Fruit fly (Drosophila melanogaster) whole organism, embryonic: ENCODE results near the gene Veneno.

Experiments
- Antp ChIP-seq: fragments of 200-800 bp; sonication (Bioruptor generic); optimal IDR thresholded peaks from 3 replicates; lab custom pipeline; 2016; ENCODE audit warnings: missing biosample characterization, missing genetic modification characterization
- Bteb2 ChIP-seq: fragments of 200-800 bp; sonication (Bioruptor generic); optimal IDR thresholded peaks from 2 replicates; lab custom pipeline; 2016; ENCODE audit warnings: missing biosample characterization, missing genetic modification characterization
- CG10979 ChIP-seq: fragments of 200-800 bp; sonication (Bioruptor generic); optimal IDR thresholded peaks from 2 replicates; lab custom pipeline; 2018; ENCODE audit warnings: missing biosample characterization, mild to moderate bottlenecking, missing genetic modification characterization, moderate library complexity
- CG12071 ChIP-seq: fragments of 200-800 bp; sonication (Bioruptor generic); optimal IDR thresholded peaks from 3 replicates; lab custom pipeline; 2018; ENCODE audit warnings: missing biosample characterization, mild to moderate bottlenecking, missing genetic modification characterization
- CG1233 ChIP-seq: fragments of 200-800 bp; sonication (Bioruptor generic); optimal IDR thresholded peaks from 4 replicates; lab custom pipeline; 2018; ENCODE audit warnings: missing biosample characterization, mild to moderate bottlenecking, missing genetic modification characterization
- CG12942 ChIP-seq: fragments of 200-800 bp; sonication (Bioruptor generic); optimal IDR thresholded peaks from 3 replicates; lab custom pipeline; 2016; ENCODE audit warnings: missing biosample characterization, missing genetic modification characterization
- CG13287 ChIP-seq: fragments of 200-800 bp; sonication (Bioruptor generic); IDR thresholded peaks from 2 replicates; pipeline ENCODE4 v1.3.6; 2022; ENCODE audit warnings: missing biosample characterization, missing genetic modification characterization; ENCODE audit not compliant: partially characterized antibody
- CG13894 ChIP-seq: fragments of 200-800 bp; sonication (Bioruptor generic); optimal IDR thresholded peaks from 3 replicates; lab custom pipeline; 2018; ENCODE audit warnings: missing biosample characterization, mild to moderate bottlenecking, missing genetic modification characterization, moderate library complexity
- CG15514 ChIP-seq: fragments of 200-800 bp; sonication (Bioruptor generic); optimal IDR thresholded peaks from 3 replicates; lab custom pipeline; 2017; ENCODE audit warnings: missing biosample characterization, missing genetic modification characterization, mild to moderate bottlenecking, moderate library complexity, missing genetic modification reagents
- CG17328 ChIP-seq: fragments of 200-800 bp; sonication (Bioruptor generic); IDR thresholded peaks from 2 replicates; pipeline ENCODE4 v1.3.6; 2022; ENCODE audit warnings: missing biosample characterization, missing genetic modification characterization
- CG17359 ChIP-seq: fragments of 200-800 bp; sonication (Bioruptor generic); optimal IDR thresholded peaks from 3 replicates; lab custom pipeline; 2018; ENCODE audit warnings: missing biosample characterization, mild to moderate bottlenecking, missing genetic modification characterization, moderate library complexity
- CG17829 ChIP-seq: fragments of 200-800 bp; optimal IDR thresholded peaks from 2 replicates; lab custom pipeline; 2019; ENCODE audit warnings: missing biosample characterization, mild to moderate bottlenecking, missing genetic modification characterization, moderate library complexity
- CG2889 ChIP-seq: fragments of 200-800 bp; sonication (Bioruptor generic); IDR thresholded peaks from 3 replicates; pipeline ENCODE4 v1.3.6; 2022; ENCODE audit warnings: missing biosample characterization, missing genetic modification characterization
- CG30020 ChIP-seq: fragments of 200-800 bp; optimal IDR thresholded peaks from 2 replicates; lab custom pipeline; 2019; ENCODE audit warnings: missing biosample characterization, mild to moderate bottlenecking, missing genetic modification characterization, moderate library complexity
- CG32532 ChIP-seq: fragments of 200-800 bp; sonication (Bioruptor generic); IDR thresholded peaks from 2 replicates; pipeline ENCODE4 v1.3.6; 2022; ENCODE audit warnings: missing biosample characterization, missing genetic modification characterization
- CG32772 ChIP-seq: fragments of 200-800 bp; sonication (Bioruptor generic); IDR thresholded peaks from 2 replicates; pipeline ENCODE4 v1.3.6; 2022; ENCODE audit warnings: missing biosample characterization, missing genetic modification characterization
- CG3281 ChIP-seq: fragments of 200-800 bp; sonication (Bioruptor generic); optimal IDR thresholded peaks from 3 replicates; lab custom pipeline; 2017; ENCODE audit warnings: missing biosample characterization, mild to moderate bottlenecking, missing genetic modification characterization
- CG4282 ChIP-seq: fragments of 200-800 bp; sonication (Bioruptor generic); optimal IDR thresholded peaks from 2 replicates; lab custom pipeline; 2016; ENCODE audit warnings: missing biosample characterization, missing genetic modification characterization
- CG4617 ChIP-seq: fragments of 200-800 bp; sonication (Bioruptor generic); optimal IDR thresholded peaks from 3 replicates; lab custom pipeline; 2016; ENCODE audit warnings: missing biosample characterization, missing genetic modification characterization, borderline replicate concordance
- CG5180 ChIP-seq: fragments of 200-800 bp; sonication (Bioruptor generic); optimal IDR thresholded peaks from 3 replicates; lab custom pipeline; 2017; ENCODE audit warnings: missing biosample characterization, missing genetic modification characterization, mild to moderate bottlenecking, moderate library complexity, missing genetic modification reagents
- CG6765 ChIP-seq: fragments of 200-800 bp; sonication (Bioruptor generic); optimal IDR thresholded peaks from 3 replicates; lab custom pipeline; 2017; ENCODE audit warnings: missing biosample characterization, mild to moderate bottlenecking, missing genetic modification characterization
- CG6813 ChIP-seq: fragments of 200-800 bp; sonication (Bioruptor generic); optimal IDR thresholded peaks from 2 replicates; lab custom pipeline; 2017; ENCODE audit warnings: missing biosample characterization, missing genetic modification characterization, mild to moderate bottlenecking, moderate library complexity, missing genetic modification reagents
- CG7357 ChIP-seq: fragments of 200-800 bp; sonication (Bioruptor generic); IDR thresholded peaks from 3 replicates; pipeline ENCODE4 v1.3.6; 2022; ENCODE audit warnings: missing biosample characterization, missing genetic modification characterization
- CG8924 ChIP-seq: fragments of 200-800 bp; optimal IDR thresholded peaks from 3 replicates; lab custom pipeline; 2019; ENCODE audit warnings: missing biosample characterization, mild to moderate bottlenecking, missing genetic modification characterization, moderate library complexity
- Dbx ChIP-seq: fragments of 200-800 bp; sonication (Bioruptor generic); IDR thresholded peaks from 3 replicates; pipeline ENCODE4 v1.3.6; 2022; ENCODE audit warnings: missing biosample characterization, missing genetic modification characterization
- E2f1 ChIP-seq: fragments of 200-800 bp; sonication (Bioruptor generic); IDR thresholded peaks from 2 replicates; pipeline ENCODE4 v1.3.6; 2022; ENCODE audit warnings: missing biosample characterization, missing genetic modification characterization
- Hr51 ChIP-seq, 2 experiments: fragments of 200-800 bp; sonication (Bioruptor generic); optimal IDR thresholded peaks; 2 replicates in 1 of 2; 3 replicates in 1 of 2; lab custom pipeline; 2016 to 2018; ENCODE audit warnings: missing biosample characterization in 2 of 2, missing genetic modification characterization in 2 of 2, mild to moderate bottlenecking in 1 of 2, moderate library complexity in 1 of 2
- Kr ChIP-seq: fragments of 200-800 bp; sonication (Bioruptor generic); optimal IDR thresholded peaks from 2 replicates; lab custom pipeline; 2017; ENCODE audit warnings: missing biosample characterization, mild to moderate bottlenecking, missing genetic modification characterization
- MESR4 ChIP-seq: fragments of 200-800 bp; sonication (Bioruptor generic); optimal IDR thresholded peaks from 2 replicates; lab custom pipeline; 2018; ENCODE audit warnings: missing biosample characterization, mild to moderate bottlenecking, missing genetic modification characterization, moderate library complexity
- Mrtf ChIP-seq: fragments of 200-800 bp; sonication (Bioruptor generic); IDR thresholded peaks from 3 replicates; pipeline ENCODE4 v1.3.6; 2022; ENCODE audit warnings: missing biosample characterization, missing genetic modification characterization
- Nf-YB ChIP-seq: fragments of 200-800 bp; sonication (Bioruptor generic); optimal IDR thresholded peaks from 3 replicates; lab custom pipeline; 2019; ENCODE audit warnings: missing biosample characterization, mild to moderate bottlenecking, missing genetic modification characterization, moderate library complexity
- PHDP ChIP-seq: fragments of 200-800 bp; sonication (Bioruptor generic); optimal IDR thresholded peaks from 3 replicates; lab custom pipeline; 2018; ENCODE audit warnings: missing biosample characterization, mild to moderate bottlenecking, missing genetic modification characterization, moderate library complexity
- Spps ChIP-seq: fragments of 200-800 bp; sonication (Bioruptor generic); optimal IDR thresholded peaks from 2 replicates; lab custom pipeline; 2018; ENCODE audit warnings: missing biosample characterization, mild to moderate bottlenecking, missing genetic modification characterization
- Sry-δ ChIP-seq: fragments of 200-800 bp; sonication (Bioruptor generic); optimal IDR thresholded peaks from 2 replicates; lab custom pipeline; 2016; ENCODE audit warnings: missing biosample characterization, missing genetic modification characterization
- Xbp1 ChIP-seq: fragments of 200-800 bp; sonication (Bioruptor generic); optimal IDR thresholded peaks from 3 replicates; lab custom pipeline; 2016; ENCODE audit warnings: missing biosample characterization, mild to moderate bottlenecking, missing genetic modification characterization
- ap ChIP-seq: fragments of 200-800 bp; sonication (Bioruptor generic); IDR thresholded peaks from 2 replicates; pipeline ENCODE4 v1.3.6; 2022; ENCODE audit warnings: missing biosample characterization, missing genetic modification characterization
- ash1 ChIP-seq: fragments of 200-800 bp; sonication (Bioruptor generic); optimal IDR thresholded peaks from 2 replicates; lab custom pipeline; 2018; ENCODE audit warnings: missing biosample characterization, mild to moderate bottlenecking, missing genetic modification characterization
- bigmax ChIP-seq: fragments of 200-800 bp; sonication (Bioruptor generic); optimal IDR thresholded peaks from 2 replicates; lab custom pipeline; 2018; ENCODE audit warnings: missing biosample characterization, mild to moderate bottlenecking, missing genetic modification characterization
- cad ChIP-seq: fragments of >200 bp; optimal IDR thresholded peaks from 2 replicates; lab custom pipeline; 2017; ENCODE audit warnings: missing biosample characterization, missing genetic modification characterization
- cg ChIP-seq: fragments of 200-800 bp; sonication (Bioruptor generic); optimal IDR thresholded peaks from 3 replicates; lab custom pipeline; 2019; ENCODE audit warnings: missing biosample characterization, mild to moderate bottlenecking, missing genetic modification characterization, moderate library complexity
- ci ChIP-seq: fragments of 200-800 bp; sonication (Bioruptor generic); IDR thresholded peaks from 3 replicates; pipeline ENCODE4 v1.3.6; 2022; ENCODE audit warnings: missing biosample characterization, missing genetic modification characterization
- dmrt11E ChIP-seq: fragments of 200-800 bp; sonication (Bioruptor generic); optimal IDR thresholded peaks from 3 replicates; lab custom pipeline; 2018; ENCODE audit warnings: missing biosample characterization, mild to moderate bottlenecking, missing genetic modification characterization, moderate library complexity
- emc ChIP-seq: fragments of 200-800 bp; sonication (Bioruptor generic); optimal IDR thresholded peaks from 2 replicates; lab custom pipeline; 2016; ENCODE audit warnings: missing biosample characterization, missing genetic modification characterization
- hb ChIP-seq: fragments of 200-800 bp; sonication (Bioruptor generic); IDR thresholded peaks from 3 replicates; pipeline ENCODE4 v1.3.6; 2022; ENCODE audit warnings: missing biosample characterization, missing genetic modification characterization; ENCODE audit not compliant: partially characterized antibody
- klu ChIP-seq: fragments of 200-800 bp; sonication (Bioruptor generic); IDR thresholded peaks from 2 replicates; pipeline ENCODE4 v1.3.6; 2022; ENCODE audit warnings: missing biosample characterization, missing genetic modification characterization
- lab ChIP-seq: fragments of 200-800 bp; sonication (Bioruptor generic); optimal IDR thresholded peaks from 3 replicates; lab custom pipeline; 2017; ENCODE audit warnings: missing biosample characterization, missing genetic modification characterization, mild to moderate bottlenecking, moderate library complexity, missing genetic modification reagents
- sd ChIP-seq: fragments of 200-800 bp; sonication (Bioruptor generic); optimal IDR thresholded peaks from 3 replicates; lab custom pipeline; 2018; ENCODE audit warnings: missing biosample characterization, mild to moderate bottlenecking, missing genetic modification characterization, moderate library complexity
- sens-2 ChIP-seq: fragments of 200-800 bp; sonication (Bioruptor generic); IDR thresholded peaks from 2 replicates; pipeline ENCODE4 v1.3.6; 2022; ENCODE audit warnings: missing biosample characterization, missing genetic modification characterization
- tgo ChIP-seq: fragments of 200-800 bp; sonication (Bioruptor generic); IDR thresholded peaks from 3 replicates; pipeline ENCODE4 v1.3.6; 2022; ENCODE audit warnings: missing biosample characterization, missing genetic modification characterization
- usp ChIP-seq: fragments of >200 bp; optimal IDR thresholded peaks from 2 replicates; lab custom pipeline; 2017; ENCODE audit warnings: missing biosample characterization, missing genetic modification characterization

Gene Veneno

dm6 chr3R:8357372-8357992 lies 4.9 kb downstream of the Veneno start (continued):
- TF ChIP-seq MESR4 (GFP tag; lab: Kevin White, UChicago) (no peak), CG30020 (no peak), bigmax (no peak), CG4282 (GFP tag; lab: Kevin White, UChicago) (no peak), sd (tag; lab: Kevin White, UChicago) (peak; percentile 83), Bteb2 (GFP tag; lab: Kevin White, UChicago) (no peak), emc (GFP tag; lab: Kevin White, UChicago) (no peak), Dbx (GFP tag; lab: Robert Waterston, UW) (no peak), klu (GFP tag; lab: Robert Waterston, UW) (no peak), CG13894 (tag; lab: Kevin White, UChicago) (peak; percentile 2), CG13287 (GFP tag; lab: Robert Waterston, UW) (no peak), ap (no peak), ash1 (GFP tag; lab: Kevin White, UChicago) (no peak), tgo (no peak), CG17829 (tag; lab: Kevin White, UChicago) (no peak), CG12071 (GFP tag; lab: Kevin White, UChicago) (peak; percentile 2), CG3281 (GFP tag; lab: Kevin White, UChicago) (no peak), lab (GFP tag; lab: Kevin White, UChicago) (peak; percentile 10), cad (GFP tag; lab: Kevin White, UChicago) (no peak), CG7357 (GFP tag; lab: Robert Waterston, UW) (no peak), PHDP (no peak), CG8924 (tag; lab: Kevin White, UChicago) (peak; percentile 1), Nf-YB (peak; percentile 45), E2f1 (GFP tag; lab: Robert Waterston, UW) (no peak), CG6813 (GFP tag; lab: Kevin White, UChicago) (peak; percentile 14), CG12942 (GFP tag; lab: Kevin White, UChicago) (no peak), Spps (tag; lab: Kevin White, UChicago) (no peak), CG32772 (GFP tag; lab: Robert Waterston, UW) (no peak), ci (GFP tag; lab: Robert Waterston, UW) (0 out of 3 replicates have a peak, but pooled peaks have one; percentile 50), Antp (no peak), CG17328 (GFP tag; lab: Robert Waterston, UW) (no peak), Xbp1 (no peak), CG6765 (GFP tag; lab: Kevin White, UChicago) (no peak), CG15514 (GFP tag; lab: Kevin White, UChicago) (no peak), hb (GFP tag; lab: Robert Waterston, UW) (no peak), CG32532 (GFP tag; lab: Robert Waterston, UW) (no peak), cg (peak; percentile 92), usp (GFP tag; lab: Kevin White, UChicago) (no peak), Sry-δ (GFP tag; lab: Kevin White, UChicago) (no peak), Mrtf (GFP tag; lab: Robert Waterston, UW) (no peak), CG10979 (tag; lab: Kevin White, UChicago) (no peak), sens-2 (GFP tag; lab: Robert Waterston, UW) (no peak), CG5180 (peak; percentile 18), CG4617 (GFP tag; lab: Kevin White, UChicago) (no peak), CG1233 (GFP tag; lab: Kevin White, UChicago) (no peak), dmrt11E (tag; lab: Kevin White, UChicago) (no peak), CG2889 (GFP tag; lab: Robert Waterston, UW) (no peak), CG17359 (tag; lab: Kevin White, UChicago) (no peak), Kr (GFP tag; lab: Kevin White, UChicago) (no peak), Hr51 (GFP tag; optimal IDR thresholded peaks at IDR 0.05; lab: Kevin White, UChicago) (no peak)
